Fruit fly (Drosophila melanogaster) whole organism, prepupa: Measurements from ENCODE around the gene Nprl3.

Experiments used
- CG31627 ChIP-seq: fragments of 200-800 bp; sonication (Bioruptor generic); optimal IDR thresholded peaks from 3 replicates; lab custom pipeline; 2016; ENCODE audit warnings: missing biosample characterization, missing genetic modification characterization
- CG8319 ChIP-seq: fragments of 200-800 bp; sonication (Bioruptor generic); optimal IDR thresholded peaks from 3 replicates; lab custom pipeline; 2016; ENCODE audit warnings: missing biosample characterization, missing genetic modification characterization
- Met ChIP-seq: fragments of 200-800 bp; sonication (Bioruptor generic); optimal IDR thresholded peaks from 3 replicates; lab custom pipeline; 2016; ENCODE audit warnings: missing biosample characterization, missing genetic modification characterization
- Sox14 ChIP-seq: fragments of 200-800 bp; sonication (Bioruptor generic); optimal IDR thresholded peaks from 3 replicates; lab custom pipeline; 2016; ENCODE audit warnings: missing biosample characterization, missing genetic modification characterization
- dac ChIP-seq: fragments of 200-800 bp; sonication (Bioruptor generic); optimal IDR thresholded peaks from 2 replicates; lab custom pipeline; 2017; ENCODE audit warnings: missing biosample characterization, mild to moderate bottlenecking, missing genetic modification characterization
- lz ChIP-seq: fragments of 200-800 bp; sonication (Bioruptor generic); optimal IDR thresholded peaks from 3 replicates; lab custom pipeline; 2016; ENCODE audit warnings: missing biosample characterization, missing genetic modification characterization

DNA sequence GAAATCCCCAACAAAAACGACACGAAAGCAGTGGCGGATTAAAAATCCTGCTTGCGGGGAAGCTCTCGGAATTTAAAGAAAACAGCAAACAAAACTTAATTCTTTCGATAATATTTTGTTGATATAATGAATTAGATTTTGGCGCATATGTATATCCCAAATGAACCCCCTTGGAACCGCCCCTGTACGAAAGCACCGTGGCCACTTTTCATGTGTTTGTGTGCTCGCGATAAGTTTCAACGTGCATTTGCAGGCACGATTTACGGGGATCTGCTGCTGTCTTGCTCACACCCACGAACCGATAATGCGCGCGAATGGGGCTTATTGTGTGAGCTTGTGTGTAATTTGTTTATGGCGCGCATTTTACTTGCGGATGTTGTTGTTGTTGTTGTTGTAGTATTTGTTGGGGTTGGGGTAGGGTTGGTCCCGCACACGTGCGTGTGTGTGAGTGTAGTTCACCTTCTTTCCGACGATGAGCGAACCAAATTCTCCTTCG lies 3.3 kb upstream of the Nprl3 start:
- peak; percentile 98 for TF ChIP-seq Met
- peak; percentile 99 for TF ChIP-seq CG31627 (GFP tag; lab: Kevin White, UChicago)
- peak; percentile 99 for TF ChIP-seq Sox14 (GFP tag; lab: Kevin White, UChicago)
- TF ChIP-seq dac: peak; percentile 99
- peak; percentile 98 for TF ChIP-seq lz (GFP tag; lab: Kevin White, UChicago)
- TF ChIP-seq CG8319 (GFP tag; lab: Kevin White, UChicago): peak; percentile 98
